Fruit fly (Drosophila melanogaster) whole organism, embryonic: ENCODE data around the gene Gr28a.

Experiments
- B-H1 ChIP-seq: fragments of 200-800 bp; sonication (Bioruptor generic); IDR thresholded peaks from 3 replicates; pipeline ENCODE4 v1.3.6; 2022; ENCODE audit warnings: missing biosample characterization, missing genetic modification characterization
- BEAF-32 ChIP-seq: fragments of 200-800 bp; sonication (Bioruptor generic); optimal IDR thresholded peaks from 3 replicates; lab custom pipeline; 2017; ENCODE audit warnings: missing biosample characterization, missing genetic modification characterization, mild to moderate bottlenecking, moderate library complexity, missing genetic modification reagents
- Bgb ChIP-seq: fragments of 200-800 bp; sonication (Bioruptor generic); IDR thresholded peaks from 2 replicates; pipeline ENCODE4 v1.3.6; 2022; ENCODE audit warnings: missing biosample characterization, missing genetic modification characterization; ENCODE audit not compliant: partially characterized antibody
- CG10209 ChIP-seq: fragments of 200-800 bp; sonication (Bioruptor generic); optimal IDR thresholded peaks from 3 replicates; lab custom pipeline; 2017; ENCODE audit warnings: missing biosample characterization, mild to moderate bottlenecking, missing genetic modification characterization, missing genetic modification reagents
- CG1024 ChIP-seq: fragments of 200-800 bp; sonication (Bioruptor generic); IDR thresholded peaks from 2 replicates; pipeline ENCODE4 v1.3.6; 2022; ENCODE audit warnings: missing biosample characterization, missing genetic modification characterization
- CG10543 ChIP-seq: fragments of 200-800 bp; sonication (Bioruptor generic); optimal IDR thresholded peaks from 3 replicates; lab custom pipeline; 2017; ENCODE audit warnings: missing biosample characterization, mild to moderate bottlenecking, missing genetic modification characterization, moderate library complexity
- CG10959 ChIP-seq: fragments of 200-800 bp; sonication (Bioruptor generic); IDR thresholded peaks from 2 replicates; pipeline ENCODE4 v1.3.6; 2022; ENCODE audit warnings: missing biosample characterization, missing genetic modification characterization
- CG11456 ChIP-seq: fragments of 200-800 bp; sonication (Bioruptor generic); IDR thresholded peaks from 3 replicates; pipeline ENCODE4 v1.3.6; 2022; ENCODE audit warnings: missing biosample characterization, missing genetic modification characterization
- CG11504 ChIP-seq: fragments of 200-800 bp; sonication (Bioruptor generic); optimal IDR thresholded peaks from 3 replicates; lab custom pipeline; 2019; ENCODE audit warnings: missing biosample characterization, mild to moderate bottlenecking, missing genetic modification characterization, moderate library complexity
- CG11723 ChIP-seq: fragments of 200-800 bp; sonication (Bioruptor generic); optimal IDR thresholded peaks from 2 replicates; lab custom pipeline; 2017; ENCODE audit warnings: missing biosample characterization, mild to moderate bottlenecking, missing genetic modification characterization
- CG12942 ChIP-seq: fragments of 200-800 bp; sonication (Bioruptor generic); optimal IDR thresholded peaks from 3 replicates; lab custom pipeline; 2016; ENCODE audit warnings: missing biosample characterization, missing genetic modification characterization
- CG14710 ChIP-seq: fragments of 200-800 bp; sonication (Bioruptor generic); optimal IDR thresholded peaks from 3 replicates; lab custom pipeline; 2019; ENCODE audit warnings: missing biosample characterization, mild to moderate bottlenecking, missing genetic modification characterization, moderate library complexity
- CG15269 ChIP-seq: fragments of 200-800 bp; sonication (Bioruptor generic); optimal IDR thresholded peaks from 2 replicates; lab custom pipeline; 2018; ENCODE audit warnings: missing biosample characterization, mild to moderate bottlenecking, missing genetic modification characterization, moderate library complexity
- CG15514 ChIP-seq: fragments of 200-800 bp; sonication (Bioruptor generic); optimal IDR thresholded peaks from 3 replicates; lab custom pipeline; 2017; ENCODE audit warnings: missing biosample characterization, missing genetic modification characterization, mild to moderate bottlenecking, moderate library complexity, missing genetic modification reagents
- CG17912 ChIP-seq: fragments of 200-800 bp; sonication (Bioruptor generic); optimal IDR thresholded peaks from 2 replicates; lab custom pipeline; 2018; ENCODE audit warnings: missing biosample characterization, mild to moderate bottlenecking, missing genetic modification characterization
- CG1832 ChIP-seq: fragments of 200-800 bp; sonication (Bioruptor generic); optimal IDR thresholded peaks from 2 replicates; lab custom pipeline; 2017; ENCODE audit warnings: missing biosample characterization, mild to moderate bottlenecking, missing genetic modification characterization, inconsistent platforms
- CG31224 ChIP-seq: fragments of 200-800 bp; sonication (Bioruptor generic); IDR thresholded peaks from 2 replicates; pipeline ENCODE4 v1.3.6; 2022; ENCODE audit warnings: missing biosample characterization, missing genetic modification characterization
- CG31365 ChIP-seq: fragments of 200-800 bp; sonication (Bioruptor generic); optimal IDR thresholded peaks from 2 replicates; lab custom pipeline; 2018; ENCODE audit warnings: missing biosample characterization, mild to moderate bottlenecking, missing genetic modification characterization
- CG3281 ChIP-seq: fragments of 200-800 bp; sonication (Bioruptor generic); optimal IDR thresholded peaks from 3 replicates; lab custom pipeline; 2017; ENCODE audit warnings: missing biosample characterization, mild to moderate bottlenecking, missing genetic modification characterization
- CG4707 ChIP-seq: fragments of 200-800 bp; sonication (Bioruptor generic); optimal IDR thresholded peaks from 2 replicates; lab custom pipeline; 2018; ENCODE audit warnings: missing biosample characterization, mild to moderate bottlenecking, missing genetic modification characterization, moderate library complexity
- CG6175 ChIP-seq: fragments of 200-800 bp; sonication (Bioruptor generic); IDR thresholded peaks from 3 replicates; pipeline ENCODE4 v1.3.6; 2022; ENCODE audit warnings: missing biosample characterization, missing genetic modification characterization
- CG7372 ChIP-seq: fragments of 200-800 bp; sonication (Bioruptor generic); IDR thresholded peaks from 2 replicates; pipeline ENCODE4 v1.3.6; 2022; ENCODE audit warnings: missing biosample characterization, missing genetic modification characterization
- CG8089 ChIP-seq: fragments of 200-800 bp; sonication (Bioruptor generic); optimal IDR thresholded peaks from 3 replicates; lab custom pipeline; 2016; ENCODE audit warnings: missing biosample characterization, missing genetic modification characterization
- CG8290 ChIP-seq, 3 experiments: fragments of 200-800 bp; sonication (Bioruptor generic); optimal IDR thresholded peaks; 2 replicates each; lab custom pipeline; 2016 to 2019; ENCODE audit warnings: missing biosample characterization in 3 of 3, missing genetic modification characterization in 3 of 3, mild to moderate bottlenecking in 2 of 3, moderate library complexity in 1 of 3
- CoRest ChIP-seq: fragments of 200-800 bp; sonication (Bioruptor generic); optimal IDR thresholded peaks from 3 replicates; lab custom pipeline; 2018; ENCODE audit warnings: missing biosample characterization, mild to moderate bottlenecking, missing genetic modification characterization, moderate library complexity
- D ChIP-seq, 2 experiments: fragments of 200-800 bp in 1 of 2; fragments of >200 bp in 1 of 2; sonication (Bioruptor generic) in 1 of 2; optimal IDR thresholded peaks; 2 replicates in 1 of 2; 3 replicates in 1 of 2; lab custom pipeline; 2017; ENCODE audit warnings: mild to moderate bottlenecking in 1 of 2, missing biosample characterization in 1 of 2, missing genetic modification characterization in 1 of 2, missing genetic modification reagents in 1 of 2
- Dip3 ChIP-seq: fragments of 200-800 bp; sonication (Bioruptor generic); optimal IDR thresholded peaks from 3 replicates; lab custom pipeline; 2016; ENCODE audit warnings: missing biosample characterization, missing genetic modification characterization
- Elba2 ChIP-seq: fragments of 200-800 bp; sonication (Bioruptor generic); optimal IDR thresholded peaks from 3 replicates; lab custom pipeline; 2016; ENCODE audit warnings: missing biosample characterization, missing genetic modification characterization
- HLH54F ChIP-seq: fragments of 200-800 bp; sonication (Bioruptor generic); optimal IDR thresholded peaks from 3 replicates; lab custom pipeline; 2016; ENCODE audit warnings: missing biosample characterization, missing genetic modification characterization
- Jarid2 ChIP-seq: fragments of 200-800 bp; sonication (Bioruptor generic); optimal IDR thresholded peaks from 3 replicates; lab custom pipeline; 2017; ENCODE audit warnings: mild to moderate bottlenecking, missing biosample characterization, missing genetic modification reagents, missing genetic modification characterization
- Nf-YB ChIP-seq: fragments of 200-800 bp; sonication (Bioruptor generic); optimal IDR thresholded peaks from 3 replicates; lab custom pipeline; 2019; ENCODE audit warnings: missing biosample characterization, mild to moderate bottlenecking, missing genetic modification characterization, moderate library complexity
- Pdp1 ChIP-seq, 2 experiments: fragments of 200-800 bp; sonication (Bioruptor generic); optimal IDR thresholded peaks; 3 replicates each; lab custom pipeline; 2016; ENCODE audit warnings: missing biosample characterization in 2 of 2, missing genetic modification characterization in 2 of 2, mild to moderate bottlenecking in 1 of 2, moderate library complexity in 1 of 2
- Sry-β ChIP-seq: fragments of 200-800 bp; sonication (Bioruptor generic); optimal IDR thresholded peaks from 2 replicates; lab custom pipeline; 2018; ENCODE audit warnings: missing biosample characterization, mild to moderate bottlenecking, missing genetic modification characterization, moderate library complexity
- abd-A ChIP-seq: fragments of 200-800 bp; sonication (Bioruptor generic); optimal IDR thresholded peaks from 3 replicates; lab custom pipeline; 2019; ENCODE audit warnings: missing biosample characterization, mild to moderate bottlenecking, missing genetic modification characterization, moderate library complexity
- bab2 ChIP-seq: fragments of 200-800 bp; sonication (Bioruptor generic); optimal IDR thresholded peaks from 2 replicates; lab custom pipeline; 2016; ENCODE audit warnings: missing biosample characterization, missing genetic modification characterization
- bsh ChIP-seq, 2 experiments: fragments of 200-800 bp; sonication (Bioruptor generic); optimal IDR thresholded peaks; 2 replicates each; lab custom pipeline; 2017 to 2018; ENCODE audit warnings: mild to moderate bottlenecking in 2 of 2, missing biosample characterization in 2 of 2, missing genetic modification characterization in 2 of 2, moderate library complexity in 1 of 2
- ems ChIP-seq: fragments of 200-800 bp; sonication (Bioruptor generic); optimal IDR thresholded peaks from 3 replicates; lab custom pipeline; 2016; ENCODE audit warnings: missing biosample characterization, missing genetic modification characterization
- fd3F ChIP-seq: fragments of 200-800 bp; sonication (Bioruptor generic); optimal IDR thresholded peaks from 2 replicates; lab custom pipeline; 2018; ENCODE audit warnings: missing biosample characterization, mild to moderate bottlenecking, missing genetic modification characterization, moderate library complexity
- fru ChIP-seq: fragments of >200 bp; optimal IDR thresholded peaks from 2 replicates; lab custom pipeline; 2017
- gsb ChIP-seq: fragments of 200-800 bp; sonication (Bioruptor generic); IDR thresholded peaks from 2 replicates; pipeline ENCODE4 v1.3.6; 2022; ENCODE audit warnings: missing biosample characterization, missing genetic modification characterization
- jigr1 ChIP-seq: fragments of 200-800 bp; sonication (Bioruptor generic); IDR thresholded peaks from 3 replicates; pipeline ENCODE4 v1.3.6; 2022; ENCODE audit warnings: missing biosample characterization, missing genetic modification characterization
- salm ChIP-seq: fragments of 200-800 bp; sonication (Bioruptor generic); optimal IDR thresholded peaks from 2 replicates; lab custom pipeline; 2018; ENCODE audit warnings: missing biosample characterization, mild to moderate bottlenecking, missing genetic modification characterization
- stwl ChIP-seq: fragments of 200-800 bp; sonication (Bioruptor generic); optimal IDR thresholded peaks from 3 replicates; lab custom pipeline; 2018; ENCODE audit warnings: missing biosample characterization, mild to moderate bottlenecking, missing genetic modification characterization, moderate library complexity
- tap ChIP-seq: fragments of 200-800 bp; optimal IDR thresholded peaks from 3 replicates; lab custom pipeline; 2019; ENCODE audit warnings: missing biosample characterization, mild to moderate bottlenecking, missing genetic modification characterization, moderate library complexity
- tna ChIP-seq: fragments of 200-800 bp; sonication (Bioruptor generic); IDR thresholded peaks from 2 replicates; pipeline ENCODE4 v1.3.6; 2022; ENCODE audit warnings: missing biosample characterization, missing genetic modification characterization; ENCODE audit not compliant: partially characterized antibody
- usp ChIP-seq: fragments of >200 bp; optimal IDR thresholded peaks from 2 replicates; lab custom pipeline; 2017; ENCODE audit warnings: missing biosample characterization, missing genetic modification characterization
- vnd ChIP-seq: fragments of 200-800 bp; sonication (Bioruptor generic); IDR thresholded peaks from 3 replicates; pipeline ENCODE4 v1.3.6; 2022; ENCODE audit warnings: missing biosample characterization, missing genetic modification characterization; ENCODE audit not compliant: partially characterized antibody

The Gr28a gene

dm6 chr2L:7436492-7437324, 17.3 kb downstream of the Gr28a start (continued):
- TF ChIP-seq CG8290 (GFP tag; optimal IDR thresholded peaks at IDR 0.05; lab: Kevin White, UChicago) (peak; percentile 33), CG8290 (tag; optimal IDR thresholded peaks at IDR 0.05; lab: Kevin White, UChicago) (peak; percentile 22 to 97), Pdp1 (GFP tag; optimal IDR thresholded peaks at IDR 0.05; lab: Kevin White, UChicago) (peak; percentile 53 to 67), CG15269 (tag; lab: Kevin White, UChicago) (peak; percentile 68), usp (GFP tag; lab: Kevin White, UChicago) (no peak), CG31224 (peak; percentile 48; the same call in 1 of the 2 replicates), Sry-β (GFP tag; lab: Kevin White, UChicago) (no peak), B-H1 (peak; percentile 61; the same call in 1 of the 3 replicates), CG3281 (GFP tag; lab: Kevin White, UChicago) (peak; percentile 68), stwl (tag; lab: Kevin White, UChicago) (no peak), abd-A (tag; lab: Kevin White, UChicago) (no peak), HLH54F (GFP tag; lab: Kevin White, UChicago) (peak; percentile 49), CG31365 (tag; lab: Kevin White, UChicago) (peak; percentile 41), CoRest (tag; lab: Kevin White, UChicago) (peak; percentile 59), CG1024 (peak; percentile 81), fru (no peak), salm (tag; lab: Kevin White, UChicago) (peak; percentile 11), CG11723 (GFP tag; lab: Kevin White, UChicago) (peak; percentile 39), jigr1 (GFP tag; lab: Robert Waterston, UW) (no peak), bab2 (peak; percentile 84), CG10209 (GFP tag; lab: Kevin White, UChicago) (peak; percentile 84), CG15514 (GFP tag; lab: Kevin White, UChicago) (peak; percentile 91), tna (GFP tag; lab: Robert Waterston, UW) (no peak), Dip3 (GFP tag; lab: Kevin White, UChicago) (peak; percentile 39), CG7372 (GFP tag; lab: Robert Waterston, UW) (peak; percentile 54; the same call in 1 of the 2 replicates), CG4707 (peak; percentile 65), ems (peak; percentile 51), CG11504 (peak; percentile 66), fd3F (GFP tag; lab: Kevin White, UChicago) (peak; percentile 82), gsb (peak; percentile 76), CG11456 (peak; percentile 88), CG12942 (GFP tag; lab: Kevin White, UChicago) (peak; percentile 70), CG6175 (GFP tag; lab: Robert Waterston, UW) (no peak; the same call in 2 of the 3 replicates), CG14710 (tag; lab: Kevin White, UChicago) (peak; percentile 19), D (optimal IDR thresholded peaks at IDR 0.05; lab: Kevin White, UChicago) (no peak), D (GFP tag; optimal IDR thresholded peaks at IDR 0.05; lab: Kevin White, UChicago) (no peak), BEAF-32 (GFP tag; lab: Kevin White, UChicago) (no peak), Jarid2 (GFP tag; lab: Kevin White, UChicago) (peak; percentile 53), tap (tag; lab: Kevin White, UChicago) (peak; percentile 29), CG17912 (peak; percentile 88), Elba2 (GFP tag; lab: Kevin White, UChicago) (no peak), Nf-YB (GFP tag; lab: Kevin White, UChicago) (no peak), CG10543 (GFP tag; lab: Kevin White, UChicago) (peak; percentile 92), Bgb (GFP tag; lab: Robert Waterston, UW) (no peak), CG8089 (GFP tag; lab: Kevin White, UChicago) (peak; percentile 54), vnd (GFP tag; lab: Robert Waterston, UW) (no peak), CG1832 (GFP tag; lab: Kevin White, UChicago) (no peak), CG10959 (GFP tag; lab: Robert Waterston, UW) (no peak), bsh (GFP tag; optimal IDR thresholded peaks at IDR 0.05; lab: Kevin White, UChicago) (peak in 1 of 2 experiments; percentile 59)
